Worm (Caenorhabditis elegans): ENCODE results near the gene C49C8.2.

ce11 chrIV:8625730-8626129 lies 25.2 kb upstream of the C49C8.2 start:
- TF ChIP-seq ama-1 (optimal IDR thresholded peaks at IDR 0.05) = no peak
- no peak for TF ChIP-seq nhr-76 (tag; optimal IDR thresholded peaks at IDR 0.05)
- no peak for TF ChIP-seq elt-3 (tag; optimal IDR thresholded peaks at IDR 0.05)
- no peak for TF ChIP-seq ceh-82 (tag; optimal IDR thresholded peaks at IDR 0.05)
- no peak for TF ChIP-seq snpc-4 (tag; optimal IDR thresholded peaks at IDR 0.05)

All from whole organism, L3 larva.